Worm (Caenorhabditis elegans) whole organism, L1 larva: Measurements from ENCODE around the gene aqp-11.

Experiments
- C04F5.9 ChIP-seq: sonication (generic microtip); optimal IDR thresholded peaks from 2 replicates; lab custom pipeline; 2016; ENCODE audit warnings: missing genetic modification characterization, missing compliant biosample characterization
- C16A3.4 ChIP-seq: fragments of 150-350 bp; optimal IDR thresholded peaks from 2 replicates; lab custom pipeline; 2014; ENCODE audit warnings: missing biosample characterization, missing genetic modification characterization
- C34B4.2 ChIP-seq: sonication (generic microtip); optimal IDR thresholded peaks from 2 replicates; lab custom pipeline; 2017; ENCODE audit warnings: mild to moderate bottlenecking, missing genetic modification characterization, missing compliant biosample characterization
- F16B12.6 ChIP-seq: fragments of 150-350 bp; optimal IDR thresholded peaks from 2 replicates; lab custom pipeline; 2014; ENCODE audit warnings: missing biosample characterization, missing genetic modification characterization
- ama-1 ChIP-seq: fragments of 150-350 bp; optimal IDR thresholded peaks from 2 replicates; lab custom pipeline; 2014
- blmp-1 ChIP-seq: fragments of 150-350 bp; optimal IDR thresholded peaks from 2 replicates; lab custom pipeline; 2014; ENCODE audit warnings: missing biosample characterization, missing genetic modification characterization
- ceh-8 ChIP-seq: fragments of 200-800 bp; sonication (Bioruptor generic); optimal IDR thresholded peaks from 2 replicates; lab custom pipeline; 2018; ENCODE audit warnings: mild to moderate bottlenecking, missing genetic modification characterization, moderate library complexity, missing compliant biosample characterization
- ceh-82 ChIP-seq, 3 experiments: fragments of 150-350 bp in 1 of 3; sonication (generic microtip) in 2 of 3; optimal IDR thresholded peaks; 2 replicates each; lab custom pipeline; 2014 to 2017; ENCODE audit warnings: missing biosample characterization in 3 of 3, missing genetic modification characterization in 3 of 3
- efl-1 ChIP-seq, 4 experiments: fragments of 150-350 bp; optimal IDR thresholded peaks in 3 of 4; peaks in 1 of 4; 1 replicate in 1 of 4; 2 replicates in 3 of 4; lab custom pipeline; 2014; ENCODE audit warnings: missing biosample characterization in 2 of 4, missing genetic modification characterization in 2 of 4, missing genetic modification reagents in 2 of 4
- efl-3 ChIP-seq: fragments of 200-800 bp; sonication (Bioruptor generic); optimal IDR thresholded peaks from 2 replicates; lab custom pipeline; 2018; ENCODE audit warnings: mild to moderate bottlenecking, missing genetic modification characterization, missing compliant biosample characterization
- egl-27 ChIP-seq, 2 experiments: fragments of 150-350 bp in 1 of 2; sonication (generic microtip); optimal IDR thresholded peaks; 3 replicates each; lab custom pipeline; 2017 to 2018; ENCODE audit warnings: missing biosample characterization in 2 of 2, missing genetic modification characterization in 2 of 2, missing genetic modification reagents in 2 of 2
- elt-3 ChIP-seq, 6 experiments: fragments of 150-350 bp in 1 of 6; sonication (generic microtip); optimal IDR thresholded peaks; 2 replicates each; lab custom pipeline; 2017 to 2018; ENCODE audit warnings: missing biosample characterization in 6 of 6, missing genetic modification characterization in 6 of 6, inconsistent platforms in 1 of 6
- ets-5 ChIP-seq: fragments of 200-800 bp; sonication (Bioruptor generic); IDR thresholded peaks from 2 replicates; pipeline ENCODE4 v1.3.6; 2022; ENCODE audit warnings: missing genetic modification characterization, missing compliant biosample characterization
- fkh-10 ChIP-seq: sonication (generic microtip); optimal IDR thresholded peaks from 2 replicates; lab custom pipeline; 2017; ENCODE audit warnings: missing biosample characterization, missing genetic modification reagents, missing genetic modification characterization
- fkh-4 ChIP-seq: sonication (generic microtip); optimal IDR thresholded peaks from 2 replicates; lab custom pipeline; 2016; ENCODE audit warnings: missing compliant biosample characterization, missing genetic modification characterization, borderline replicate concordance
- fkh-8 ChIP-seq: sonication (generic microtip); optimal IDR thresholded peaks from 2 replicates; lab custom pipeline; 2016; ENCODE audit warnings: mild to moderate bottlenecking, missing genetic modification characterization, missing compliant biosample characterization
- fos-1 ChIP-seq: fragments of 150-350 bp; optimal IDR thresholded peaks from 2 replicates; lab custom pipeline; 2014; ENCODE audit warnings: missing biosample characterization, missing genetic modification characterization
- grh-1 ChIP-seq: fragments of 200-800 bp; sonication (Bioruptor generic); IDR thresholded peaks from 2 replicates; pipeline ENCODE4 v1.3.6; 2022; ENCODE audit warnings: missing genetic modification reagents, missing genetic modification characterization, missing compliant biosample characterization
- hpl-2 ChIP-seq: fragments of 150-350 bp; optimal IDR thresholded peaks from 2 replicates; lab custom pipeline; 2014; ENCODE audit warnings: missing biosample characterization, missing genetic modification reagents, missing genetic modification characterization
- lin-13 ChIP-seq: fragments of 150-350 bp; optimal IDR thresholded peaks from 2 replicates; lab custom pipeline; 2014; ENCODE audit warnings: missing biosample characterization, missing genetic modification reagents, missing genetic modification characterization
- lin-14 ChIP-seq: fragments of 200-800 bp; sonication (Bioruptor generic); optimal IDR thresholded peaks from 2 replicates; lab custom pipeline; 2018; ENCODE audit warnings: mild to moderate bottlenecking, missing genetic modification characterization, moderate library complexity, missing compliant biosample characterization
- lin-15B ChIP-seq: fragments of 150-350 bp; sonication (generic microtip); optimal IDR thresholded peaks from 3 replicates; lab custom pipeline; 2014; ENCODE audit warnings: missing biosample characterization, missing genetic modification characterization
- lin-35 ChIP-seq, 2 experiments: fragments of 150-350 bp; optimal IDR thresholded peaks; 2 replicates each; lab custom pipeline; 2014; ENCODE audit warnings: missing biosample characterization in 2 of 2, missing genetic modification characterization in 2 of 2, missing genetic modification reagents in 2 of 2
- lir-3 ChIP-seq: sonication (generic microtip); optimal IDR thresholded peaks from 2 replicates; lab custom pipeline; 2016; ENCODE audit warnings: mild to moderate bottlenecking, missing genetic modification characterization, moderate library complexity, missing compliant biosample characterization; ENCODE audit not compliant: poor library complexity
- lsy-2 ChIP-seq, 2 experiments: fragments of 150-350 bp; optimal IDR thresholded peaks; 2 replicates each; lab custom pipeline; 2014; ENCODE audit warnings: missing biosample characterization in 2 of 2, missing genetic modification characterization in 2 of 2
- mep-1 ChIP-seq: fragments of 150-350 bp; optimal IDR thresholded peaks from 2 replicates; lab custom pipeline; 2014; ENCODE audit warnings: missing biosample characterization, missing genetic modification characterization
- nhr-11 ChIP-seq: fragments of 150-350 bp; optimal IDR thresholded peaks from 2 replicates; lab custom pipeline; 2014; ENCODE audit warnings: missing biosample characterization, missing genetic modification characterization
- nhr-12 ChIP-seq: sonication (generic microtip); optimal IDR thresholded peaks from 2 replicates; lab custom pipeline; 2017; ENCODE audit warnings: missing biosample characterization, missing genetic modification characterization
- nhr-19 ChIP-seq: fragments of 200-800 bp; sonication (Bioruptor generic); conservative IDR thresholded peaks from 2 replicates; pipeline ENCODE4 v1.3.6; 2022; ENCODE audit warnings: missing genetic modification characterization, missing compliant biosample characterization
- nhr-20 ChIP-seq: sonication (generic microtip); optimal IDR thresholded peaks from 2 replicates; lab custom pipeline; 2016; ENCODE audit warnings: mild to moderate bottlenecking, missing genetic modification characterization, missing compliant biosample characterization
- nhr-47 ChIP-seq: sonication (generic microtip); optimal IDR thresholded peaks from 2 replicates; lab custom pipeline; 2016; ENCODE audit warnings: mild to moderate bottlenecking, missing genetic modification characterization, moderate library complexity, missing compliant biosample characterization
- nhr-71 ChIP-seq: sonication (generic microtip); optimal IDR thresholded peaks from 2 replicates; lab custom pipeline; 2016; ENCODE audit warnings: mild to moderate bottlenecking, missing genetic modification characterization, moderate library complexity, missing compliant biosample characterization
- nhr-84 ChIP-seq: sonication (generic microtip); optimal IDR thresholded peaks from 2 replicates; lab custom pipeline; 2017; ENCODE audit warnings: missing biosample characterization, missing genetic modification characterization
- nhr-85 ChIP-seq: sonication (generic microtip); peaks from one replicate; lab custom pipeline; 2016; ENCODE audit warnings: missing genetic modification characterization, inconsistent platforms, missing compliant biosample characterization
- nhr-90 ChIP-seq: sonication (generic microtip); optimal IDR thresholded peaks from 2 replicates; lab custom pipeline; 2016; ENCODE audit warnings: mild to moderate bottlenecking, missing genetic modification characterization, missing compliant biosample characterization; ENCODE audit not compliant: poor library complexity
- pag-3 ChIP-seq: sonication (generic microtip); optimal IDR thresholded peaks from 2 replicates; lab custom pipeline; 2017; ENCODE audit warnings: missing genetic modification characterization, mild to moderate bottlenecking, missing compliant biosample characterization, antibody characterized with exemption, borderline replicate concordance; ENCODE audit not compliant: insufficient read depth
- pax-3 ChIP-seq: fragments of 200-800 bp; sonication (Bioruptor generic); optimal IDR thresholded peaks from 2 replicates; lab custom pipeline; 2018; ENCODE audit warnings: mild to moderate bottlenecking, missing genetic modification characterization, moderate library complexity, missing compliant biosample characterization
- pqm-1 ChIP-seq: sonication (generic microtip); optimal IDR thresholded peaks from 3 replicates; lab custom pipeline; 2017; ENCODE audit warnings: missing biosample characterization, missing genetic modification characterization
- snpc-4 ChIP-seq: fragments of 150-350 bp; optimal IDR thresholded peaks from 2 replicates; lab custom pipeline; 2014; ENCODE audit warnings: missing biosample characterization, missing genetic modification characterization
- sup-37 ChIP-seq: fragments of 200-800 bp; sonication (Bioruptor generic); optimal IDR thresholded peaks from 2 replicates; lab custom pipeline; 2018; ENCODE audit warnings: mild to moderate bottlenecking, missing genetic modification characterization, missing compliant biosample characterization
- swsn-7 ChIP-seq: sonication (generic microtip); optimal IDR thresholded peaks from 2 replicates; lab custom pipeline; 2016; ENCODE audit warnings: missing genetic modification characterization, missing compliant biosample characterization
- tbx-2 ChIP-seq: sonication (generic microtip); optimal IDR thresholded peaks from 2 replicates; lab custom pipeline; 2016; ENCODE audit warnings: missing genetic modification characterization, missing compliant biosample characterization
- tlp-1 ChIP-seq: fragments of 150-350 bp; optimal IDR thresholded peaks from 2 replicates; lab custom pipeline; 2014; ENCODE audit warnings: missing biosample characterization, missing genetic modification characterization
- unc-130 ChIP-seq: fragments of 150-350 bp; optimal IDR thresholded peaks from 2 replicates; lab custom pipeline; 2017; ENCODE audit warnings: missing biosample characterization, missing genetic modification characterization, inconsistent platforms
- unc-98 ChIP-seq: fragments of 200-800 bp; sonication (Bioruptor generic); IDR thresholded peaks from 2 replicates; pipeline ENCODE4 v1.3.6; 2022; ENCODE audit warnings: missing genetic modification characterization, missing compliant biosample characterization
- xbp-1 ChIP-seq: sonication (generic microtip); optimal IDR thresholded peaks from 2 replicates; lab custom pipeline; 2016; ENCODE audit warnings: missing genetic modification characterization, missing compliant biosample characterization
- zag-1 ChIP-seq: fragments of 150-350 bp; optimal IDR thresholded peaks from 2 replicates; lab custom pipeline; 2014; ENCODE audit warnings: missing biosample characterization, missing genetic modification characterization
- ztf-11 ChIP-seq, 2 experiments: sonication (generic microtip); optimal IDR thresholded peaks; 2 replicates each; lab custom pipeline; 2016 to 2017; ENCODE audit warnings: missing genetic modification characterization in 2 of 2, missing biosample characterization in 1 of 2, missing compliant biosample characterization in 1 of 2
- ztf-4 ChIP-seq: fragments of 150-350 bp; optimal IDR thresholded peaks from 2 replicates; lab custom pipeline; 2014; ENCODE audit warnings: missing biosample characterization, missing genetic modification characterization

Gene aqp-11

DNA sequence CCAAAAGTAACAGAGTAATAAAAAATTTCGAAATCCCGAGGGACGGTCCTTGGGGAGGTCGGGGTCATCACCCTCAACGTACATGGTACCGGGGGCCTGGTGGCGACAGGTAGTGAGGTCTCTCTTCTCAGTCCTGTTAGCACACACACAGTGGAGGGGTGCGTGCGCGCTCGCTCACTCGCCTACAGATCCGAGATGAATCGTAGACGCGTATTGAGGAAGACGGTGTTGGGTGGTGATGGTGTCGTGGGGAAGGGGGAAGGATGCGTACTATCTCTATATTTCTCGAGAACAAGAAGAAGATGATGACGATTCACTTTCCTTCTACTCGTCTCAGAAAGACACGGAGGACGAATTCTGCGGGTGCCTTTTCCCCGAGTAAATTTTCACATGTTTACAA, 40.7 kb downstream of the aqp-11 start:
- TF ChIP-seq nhr-85 (tag; lab: Kevin White, UChicago) (peak; percentile 59), nhr-84 (tag; lab: Kevin White, UChicago) (no peak), blmp-1 (tag; lab: Kevin White, UChicago) (peak; percentile 62)

DNA sequence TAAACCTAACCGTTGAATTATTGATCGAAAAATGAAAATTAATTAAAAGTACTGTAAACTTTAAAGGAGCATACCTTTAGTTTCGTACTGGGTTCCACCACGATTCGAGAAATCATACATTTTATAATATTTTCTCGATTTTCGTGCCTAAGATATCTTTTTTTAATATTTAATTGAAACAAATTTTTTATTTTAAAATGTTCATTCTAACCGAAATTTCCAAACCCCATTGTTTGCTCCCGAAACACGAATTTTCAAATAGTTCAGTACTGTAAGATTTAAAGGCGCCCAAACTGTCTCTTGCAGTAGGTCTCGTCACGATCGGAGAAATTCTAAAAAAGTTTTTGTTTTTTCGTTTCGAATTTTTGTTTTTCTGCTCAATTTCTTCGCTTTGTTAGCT, 41.9 kb downstream of the aqp-11 start:
- TF ChIP-seq mep-1, result no peak

DNA sequence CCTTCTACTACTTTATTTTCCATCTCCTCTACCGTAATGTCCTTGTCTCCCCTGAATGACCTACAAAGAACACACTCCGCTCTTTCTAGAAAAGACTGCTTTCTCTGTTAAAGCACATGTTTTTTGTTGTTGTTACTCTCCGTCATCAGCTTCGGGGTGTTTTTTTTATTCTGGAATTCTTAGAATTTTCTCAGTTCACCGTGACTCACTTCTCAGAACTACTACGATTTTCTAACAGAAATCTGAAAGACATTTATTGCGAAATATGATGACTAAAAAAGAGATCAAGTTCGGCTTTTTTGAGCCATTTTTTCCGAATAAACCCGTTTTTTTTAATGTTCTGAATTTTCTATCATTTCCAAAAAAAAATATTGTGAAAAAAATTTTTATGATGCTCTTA, 43.2 kb downstream of the aqp-11 start:
- TF ChIP-seq nhr-20, result peak; percentile 13
- no peak for TF ChIP-seq elt-3 (tag; optimal IDR thresholded peaks at IDR 0.05; lab: Kevin White, UChicago)
- no peak for TF ChIP-seq ztf-11 (tag; optimal IDR thresholded peaks at IDR 0.05; lab: Kevin White, UChicago)
- TF ChIP-seq nhr-90 (tag; lab: Kevin White, UChicago), result no peak
- TF ChIP-seq ets-5 (GFP tag; lab: Robert Waterston, UW), result no peak
- no peak for TF ChIP-seq pag-3 (tag; lab: Kevin White, UChicago)
- TF ChIP-seq C04F5.9 (tag; lab: Kevin White, UChicago), result no peak
- TF ChIP-seq lin-15B (tag; lab: Kevin White, UChicago), result no peak
- TF ChIP-seq fkh-8 (tag; lab: Kevin White, UChicago), result peak; percentile 96
- TF ChIP-seq ceh-8 (GFP tag; lab: Kevin White, UChicago), result no peak
- no peak for TF ChIP-seq nhr-85 (tag; lab: Kevin White, UChicago)
- no peak for TF ChIP-seq efl-1 (optimal IDR thresholded peaks at IDR 0.05; lab: Kevin White, UChicago)
- TF ChIP-seq efl-1 (GFP tag; optimal IDR thresholded peaks at IDR 0.05 in 1 of 2; lab: Kevin White, UChicago), result no peak
- no peak for TF ChIP-seq ama-1 (lab: Kevin White, UChicago)
- TF ChIP-seq C34B4.2, result no peak
- TF ChIP-seq F16B12.6 (tag; lab: Kevin White, UChicago), result no peak
- no peak for TF ChIP-seq C16A3.4
- TF ChIP-seq lin-14, result peak; percentile 55
- TF ChIP-seq nhr-19 (GFP tag; lab: Robert Waterston, UW), result no peak
- TF ChIP-seq pqm-1 (tag; lab: Kevin White, UChicago), result no peak
- TF ChIP-seq zag-1 (tag; lab: Kevin White, UChicago), result no peak
- no peak for TF ChIP-seq ztf-4
- TF ChIP-seq nhr-11 (tag; lab: Kevin White, UChicago), result peak; percentile 82
- no peak for TF ChIP-seq ceh-82 (tag; optimal IDR thresholded peaks at IDR 0.05; lab: Kevin White, UChicago)
- TF ChIP-seq hpl-2 (GFP tag; lab: Kevin White, UChicago), result no peak
- no peak for TF ChIP-seq tbx-2 (tag; lab: Kevin White, UChicago)
- TF ChIP-seq nhr-12 (tag; lab: Kevin White, UChicago), result no peak
- no peak for TF ChIP-seq xbp-1 (tag; lab: Kevin White, UChicago)
- peak in 1 of 2 experiments; percentile 25 for TF ChIP-seq lsy-2 (tag; optimal IDR thresholded peaks at IDR 0.05; lab: Kevin White, UChicago)
- no peak for TF ChIP-seq fkh-10 (GFP tag; lab: Kevin White, UChicago)
- no peak for TF ChIP-seq tlp-1 (tag; lab: Kevin White, UChicago)
- TF ChIP-seq grh-1, result no peak
- TF ChIP-seq lir-3 (tag; lab: Kevin White, UChicago), result no peak
- no peak for TF ChIP-seq sup-37 (GFP tag; lab: Kevin White, UChicago)
- TF ChIP-seq unc-98, result no peak
- TF ChIP-seq blmp-1 (tag; lab: Kevin White, UChicago), result no peak
- TF ChIP-seq lin-35 (GFP tag; optimal IDR thresholded peaks at IDR 0.05; lab: Kevin White, UChicago), result no peak
- no peak for TF ChIP-seq unc-130 (tag; lab: Kevin White, UChicago)
- no peak for TF ChIP-seq efl-3 (GFP tag; lab: Kevin White, UChicago)
- peak; percentile 43 for TF ChIP-seq lin-13
- peak; percentile 32 for TF ChIP-seq swsn-7 (tag; lab: Kevin White, UChicago)
- no peak for TF ChIP-seq snpc-4 (tag; lab: Kevin White, UChicago)
- peak; percentile 87 for TF ChIP-seq nhr-71 (tag; lab: Kevin White, UChicago)
- no peak for TF ChIP-seq fos-1 (tag; lab: Kevin White, UChicago)
- peak; percentile 74 for TF ChIP-seq nhr-47 (tag; lab: Kevin White, UChicago)
- no peak for TF ChIP-seq fkh-4 (tag; lab: Kevin White, UChicago)
- peak; percentile 63 for TF ChIP-seq pax-3
- no peak for TF ChIP-seq egl-27 (tag; optimal IDR thresholded peaks at IDR 0.05; lab: Kevin White, UChicago)
